Fruit fly (Drosophila melanogaster): ENCODE results near the gene CG14005.

DNA sequence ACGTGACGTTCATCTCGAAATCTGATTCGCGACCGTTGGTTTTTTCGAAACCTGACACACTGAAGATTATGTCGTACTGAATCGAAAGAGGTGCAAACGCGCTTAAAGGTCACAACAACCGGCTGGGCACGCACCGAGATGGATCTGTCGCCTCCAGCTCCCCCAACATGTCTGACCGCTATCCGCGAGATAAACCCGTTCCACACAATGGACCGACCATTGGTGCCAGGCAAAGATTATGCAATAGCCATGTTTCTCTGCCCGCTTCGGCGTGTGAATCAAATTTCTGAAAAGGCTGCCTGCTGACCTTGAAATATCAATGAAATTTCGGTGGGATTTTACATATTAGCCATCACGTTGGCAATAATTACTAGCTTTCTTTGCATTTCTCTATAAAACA is 36.6 kb downstream of the CG14005 start:
- TF ChIP-seq pan (optimal IDR thresholded peaks at IDR 0.05) (no peak), usp (GFP tag; optimal IDR thresholded peaks at IDR 0.05) (no peak), psq (optimal IDR thresholded peaks at IDR 0.05) (no peak), EcR (GFP tag; optimal IDR thresholded peaks at IDR 0.05) (no peak)
